Worm (Caenorhabditis elegans) whole organism, L4/young adult: Measurements from ENCODE around the gene ZK1055.4.

Source experiments
- W03F9.2 ChIP-seq: fragments of 150-350 bp; optimal IDR thresholded peaks from 2 replicates; lab custom pipeline; 2014; ENCODE audit warnings: missing biosample characterization, missing genetic modification characterization
- dao-5 ChIP-seq: sonication (generic microtip); optimal IDR thresholded peaks from 2 replicates; lab custom pipeline; 2016; ENCODE audit warnings: missing genotype, missing genetic modification characterization, moderate library complexity, missing compliant biosample characterization
- him-1 ChIP-seq: sonication (generic microtip); optimal IDR thresholded peaks from 2 replicates; lab custom pipeline; 2016; ENCODE audit warnings: missing genotype, missing genetic modification reagents, missing genetic modification characterization, missing compliant biosample characterization

ce11 chrV:6576567-6576966, 5.3 kb upstream of the ZK1055.4 start, which contains the start of gene EGAP9.4:
- TF ChIP-seq him-1 (tag; lab: Kevin White, UChicago) (no peak), W03F9.2 (tag; lab: Kevin White, UChicago) (no peak), dao-5 (tag; lab: Kevin White, UChicago) (no peak)
